Worm (Caenorhabditis elegans): Measurements from ENCODE around the gene egl-20.

- no peak for TF ChIP-seq pha-4 (tag; optimal IDR thresholded peaks at IDR 0.05)
- no peak for TF ChIP-seq ceh-83 (GFP tag; optimal IDR thresholded peaks at IDR 0.05)
- no peak for TF ChIP-seq nhr-12 (tag; optimal IDR thresholded peaks at IDR 0.05)
- TF ChIP-seq snpc-4 (tag; optimal IDR thresholded peaks at IDR 0.05): no peak
- no peak for TF ChIP-seq nhr-237 (tag; optimal IDR thresholded peaks at IDR 0.05)
- no peak for TF ChIP-seq unc-62 (GFP tag; optimal IDR thresholded peaks at IDR 0.05)
- no peak for TF ChIP-seq elt-3 (tag; optimal IDR thresholded peaks at IDR 0.05)
- TF ChIP-seq nhr-76 (tag; optimal IDR thresholded peaks at IDR 0.05): no peak
- no peak for TF ChIP-seq lsy-2 (tag; optimal IDR thresholded peaks at IDR 0.05)
- no peak for TF ChIP-seq unc-39 (tag; optimal IDR thresholded peaks at IDR 0.05)
- no peak for TF ChIP-seq ceh-39 (tag; optimal IDR thresholded peaks at IDR 0.05)
- TF ChIP-seq ces-1 (GFP tag; optimal IDR thresholded peaks at IDR 0.05): no peak
- TF ChIP-seq ztf-11 (tag; optimal IDR thresholded peaks at IDR 0.05): no peak
Measured at ce11 chrIV:9766250-9766649, 49.1 kb downstream of the egl-20 start, which contains the start of gene ssp-36.

Data from whole organism, mixed stage, embryonic.